Worm (Caenorhabditis elegans) whole organism, early embryonic: ENCODE measurements around the gene lron-13.

Experiments
- F13C5.2 ChIP-seq: sonication (generic microtip); optimal IDR thresholded peaks from 2 replicates; lab custom pipeline; 2017; ENCODE audit warnings: mild to moderate bottlenecking, missing genetic modification characterization, inconsistent platforms, missing compliant biosample characterization
- aly-1 ChIP-seq: sonication (generic microtip); optimal IDR thresholded peaks from 2 replicates; lab custom pipeline; 2016; ENCODE audit warnings: missing genetic modification characterization, missing compliant biosample characterization
- ama-1 ChIP-seq: fragments of 150-350 bp; optimal IDR thresholded peaks from 2 replicates; lab custom pipeline; 2014
- ceh-36 ChIP-seq: sonication (generic microtip); optimal IDR thresholded peaks from 2 replicates; lab custom pipeline; 2016; ENCODE audit warnings: missing genetic modification characterization, inconsistent platforms, missing compliant biosample characterization
- ets-7 ChIP-seq: sonication (generic microtip); optimal IDR thresholded peaks from 2 replicates; lab custom pipeline; 2016; ENCODE audit warnings: missing genotype, missing genetic modification characterization, missing compliant biosample characterization
- hmbx-1 ChIP-seq: sonication (generic microtip); optimal IDR thresholded peaks from 2 replicates; lab custom pipeline; 2016; ENCODE audit warnings: mild to moderate bottlenecking, missing genetic modification characterization, missing compliant biosample characterization
- hnd-1 ChIP-seq: sonication (generic microtip); optimal IDR thresholded peaks from 2 replicates; lab custom pipeline; 2016; ENCODE audit warnings: missing genetic modification characterization, missing compliant biosample characterization
- scrt-1 ChIP-seq: fragments of 200-800 bp; sonication (Bioruptor generic); IDR thresholded peaks from 2 replicates; pipeline ENCODE4 v1.3.6; 2022; ENCODE audit warnings: missing genetic modification characterization, missing compliant biosample characterization
- sea-1 ChIP-seq: fragments of 200-800 bp; sonication (Bioruptor generic); conservative IDR thresholded peaks from 2 replicates; pipeline ENCODE4 v1.3.6; 2022; ENCODE audit warnings: missing genetic modification characterization, missing compliant biosample characterization
- tbx-11 ChIP-seq: fragments of 200-800 bp; sonication (Bioruptor generic); IDR thresholded peaks from 2 replicates; pipeline ENCODE4 v1.3.6; 2022; ENCODE audit warnings: missing genetic modification characterization, missing compliant biosample characterization
- tbx-37 ChIP-seq: fragments of 200-800 bp; sonication (Bioruptor generic); conservative IDR thresholded peaks from 2 replicates; pipeline ENCODE4 v1.3.6; 2022; ENCODE audit warnings: missing genetic modification reagents, missing genetic modification characterization, missing compliant biosample characterization
- tra-4 ChIP-seq: sonication (generic microtip); optimal IDR thresholded peaks from 2 replicates; lab custom pipeline; 2017; ENCODE audit warnings: missing genetic modification characterization, missing compliant biosample characterization

ce11 chrIII:13495571-13495970, 31.7 kb upstream of the lron-13 start, which contains the start of gene T28A8.2:
- no peak for TF ChIP-seq scrt-1 (GFP tag; lab: Robert Waterston, UW)
- TF ChIP-seq F13C5.2 (tag; lab: Kevin White, UChicago): no peak
- no peak for TF ChIP-seq ama-1 (lab: Kevin White, UChicago)
- no peak for TF ChIP-seq tbx-11 (GFP tag; lab: Robert Waterston, UW)
- TF ChIP-seq aly-1 (tag; lab: Kevin White, UChicago): no peak
- no peak for TF ChIP-seq ets-7 (tag; lab: Kevin White, UChicago)
- TF ChIP-seq tbx-37: no peak
- no peak for TF ChIP-seq tra-4 (tag; lab: Kevin White, UChicago)
- TF ChIP-seq hmbx-1 (tag; lab: Kevin White, UChicago): no peak
- TF ChIP-seq ceh-36 (tag; lab: Kevin White, UChicago): no peak
- TF ChIP-seq sea-1: no peak
- no peak for TF ChIP-seq hnd-1 (tag; lab: Kevin White, UChicago)
